Worm (Caenorhabditis elegans) whole organism, L4 larva: ENCODE data around the gene rpl-37.

ENCODE experiments used
- fos-1 ChIP-seq: fragments of 150-350 bp; optimal IDR thresholded peaks from 2 replicates; lab custom pipeline; 2014; ENCODE audit warnings: missing biosample characterization, missing genetic modification characterization
- unc-130 ChIP-seq: sonication (generic microtip); optimal IDR thresholded peaks from 2 replicates; lab custom pipeline; 2016; ENCODE audit warnings: missing genetic modification reagents, missing genetic modification characterization, missing compliant biosample characterization

DNA sequence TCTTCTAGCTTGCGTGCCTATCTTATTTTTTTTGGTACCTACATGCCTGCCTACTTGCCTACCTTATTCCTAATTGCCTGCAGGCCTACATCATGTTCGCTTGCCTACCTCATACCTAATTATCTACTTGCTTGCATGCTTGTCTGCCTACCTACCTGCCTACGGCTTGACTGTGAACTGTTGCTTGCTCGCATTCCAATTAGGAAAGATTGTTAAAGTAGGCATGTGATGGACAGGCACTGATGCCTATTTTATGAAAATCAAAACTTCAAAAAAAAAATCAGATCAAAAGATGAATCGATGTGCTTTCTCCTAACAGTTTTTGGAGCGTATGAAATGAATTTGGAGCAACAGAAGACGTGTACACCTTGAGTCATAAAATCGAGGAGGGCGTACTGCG, 21.9 kb downstream of the rpl-37 start:
- TF ChIP-seq unc-130 (no peak), fos-1 (no peak)
